Worm (Caenorhabditis elegans): ENCODE data around the gene flp-4.

- TF ChIP-seq nhr-28 (tag; optimal IDR thresholded peaks at IDR 0.05) (no peak), nhr-10 (tag; optimal IDR thresholded peaks at IDR 0.05) (no peak), ama-1 (optimal IDR thresholded peaks at IDR 0.05) (no peak), egl-27 (tag; optimal IDR thresholded peaks at IDR 0.05) (no peak), nhr-42 (GFP tag; IDR thresholded peaks at IDR 0.05) (no peak), ceh-82 (tag; optimal IDR thresholded peaks at IDR 0.05) (no peak), T26A8.4 (GFP tag; IDR thresholded peaks at IDR 0.05) (no peak)
Measured at ce11 chrII:10045670-10046069, 3.0 kb upstream of the flp-4 start.

All from whole organism, L4 larva.